Fruit fly (Drosophila melanogaster): ENCODE data around the gene CG14450.
A peak's percentile ranks its signal among the peaks of the same experiment; 100 is the strongest.

The CG14450 gene

dm6 chr3L:22741389-22742120 lies 14.0 kb upstream of the CG14450 start, which contains the start of gene CG7369 (continued):
- peak; percentile 90 for TF ChIP-seq HLH106 (tag; optimal IDR thresholded peaks at IDR 0.05)
- TF ChIP-seq Myc (optimal IDR thresholded peaks at IDR 0.05) = peak; percentile 77
- peak; percentile 93 for TF ChIP-seq brk (GFP tag; optimal IDR thresholded peaks at IDR 0.05)
- peak; percentile 83 for TF ChIP-seq ey (GFP tag; optimal IDR thresholded peaks at IDR 0.05)
- no peak for TF ChIP-seq Abd-B (GFP tag; optimal IDR thresholded peaks at IDR 0.05)
- TF ChIP-seq CG9705 (GFP tag; optimal IDR thresholded peaks at IDR 0.05) = peak; percentile 81
- peak; percentile 87 for TF ChIP-seq OdsH (GFP tag; optimal IDR thresholded peaks at IDR 0.05)

- peak; percentile 16 for TF ChIP-seq rgr (GFP tag; optimal IDR thresholded peaks at IDR 0.05)
- no peak for TF ChIP-seq Hr78 (GFP tag; optimal IDR thresholded peaks at IDR 0.05)
- peak in 1 of 2 experiments; percentile 62 for TF ChIP-seq dl (GFP tag; optimal IDR thresholded peaks at IDR 0.05; ENCODE audit: insufficient read depth in 1 of 2, partially characterized antibody in 2 of 2)
- peak; percentile 54 for TF ChIP-seq Hr83 (GFP tag; optimal IDR thresholded peaks at IDR 0.05; ENCODE audit: poor library complexity, severe bottlenecking)
- TF ChIP-seq Dif (GFP tag; optimal IDR thresholded peaks at IDR 0.05; ENCODE audit: partially characterized antibody) = peak; percentile 58
- TF ChIP-seq br (GFP tag; optimal IDR thresholded peaks at IDR 0.05) = peak; percentile 19
- no peak for TF ChIP-seq foxo (GFP tag; optimal IDR thresholded peaks at IDR 0.05)
- peak; percentile 26 for TF ChIP-seq h (GFP tag; optimal IDR thresholded peaks at IDR 0.05)
- TF ChIP-seq Rel (GFP tag; optimal IDR thresholded peaks at IDR 0.05) = no peak
- TF ChIP-seq Rel (tag; optimal IDR thresholded peaks at IDR 0.05) = peak; percentile 26
- peak; percentile 44 for TF ChIP-seq fru (GFP tag; optimal IDR thresholded peaks at IDR 0.05)
These were observed 10.4 kb upstream of the CG14450 start, which contains the start of gene CG11241 for dm6 chr3L:22737732-22738611. Gene CG11241, minus strand, starts transcription at chr3L:22738420.

dm6 chr3L:22733607-22734006 lies 6.0 kb upstream of the CG14450 start:
- no peak for TF ChIP-seq HLH106 (tag; optimal IDR thresholded peaks at IDR 0.05)
- TF ChIP-seq dmrt93B (GFP tag; optimal IDR thresholded peaks at IDR 0.05) = no peak
- peak; percentile 42 for TF ChIP-seq Myc (optimal IDR thresholded peaks at IDR 0.05)
- TF ChIP-seq Hr78 (GFP tag; optimal IDR thresholded peaks at IDR 0.05) = no peak

- no peak for TF ChIP-seq CG9705 (GFP tag; optimal IDR thresholded peaks at IDR 0.05)
- no peak for TF ChIP-seq Rel (GFP tag; optimal IDR thresholded peaks at IDR 0.05)
- TF ChIP-seq Rel (tag; optimal IDR thresholded peaks at IDR 0.05) = peak; percentile 92
These were observed 3.8 kb upstream of the CG14450 start for dm6 chr3L:22731393-22731792.

- TF ChIP-seq sage (GFP tag; optimal IDR thresholded peaks at IDR 0.05) = no peak
These were observed 1.9 kb upstream of the CG14450 start, which contains the start of gene CG32454 for dm6 chr3L:22729466-22729865. Gene CG32454, plus strand, starts transcription at chr3L:22729766.

- no peak for TF ChIP-seq psq (GFP tag; optimal IDR thresholded peaks at IDR 0.05)
- no peak for TF ChIP-seq h (GFP tag; optimal IDR thresholded peaks at IDR 0.05)
These were observed 3.4 kb downstream of the CG14450 start for dm6 chr3L:22724046-22724771.

dm6 chr3L:22721991-22722390 lies 5.6 kb downstream of the CG14450 start, which contains the start of gene CG14451:
Gene CG14451, minus strand, starts transcription at chr3L:22722091.
- TF ChIP-seq CG9705 (GFP tag; optimal IDR thresholded peaks at IDR 0.05) (no peak), jim (GFP tag; optimal IDR thresholded peaks at IDR 0.05) (no peak), tai (GFP tag; optimal IDR thresholded peaks at IDR 0.05) (no peak), rgr (GFP tag; optimal IDR thresholded peaks at IDR 0.05) (no peak), Vsx2 (GFP tag; optimal IDR thresholded peaks at IDR 0.05; ENCODE audit: partially characterized antibody) (no peak), foxo (GFP tag; optimal IDR thresholded peaks at IDR 0.05) (no peak), fru (GFP tag; optimal IDR thresholded peaks at IDR 0.05) (no peak)
